Fruit fly (Drosophila melanogaster) whole organism: ENCODE results near the gene CG15211.

Source experiments
- CG8478 ChIP-seq: fragments of >200 bp; optimal IDR thresholded peaks from 2 replicates; lab custom pipeline; 2018; ENCODE audit warnings: inconsistent platforms
- Dll ChIP-seq: fragments of >200 bp; optimal IDR thresholded peaks from 2 replicates; lab custom pipeline; 2017
- EcR ChIP-seq, 2 experiments: fragments of >200 bp; optimal IDR thresholded peaks; 2 replicates each; lab custom pipeline; 2017; ENCODE audit warnings: missing biosample characterization in 2 of 2, missing genetic modification characterization in 2 of 2, missing genetic modification reagents in 2 of 2
- pan ChIP-seq: fragments of >200 bp; optimal IDR thresholded peaks from 2 replicates; lab custom pipeline; 2017
- psq ChIP-seq: fragments of >200 bp; optimal IDR thresholded peaks from 2 replicates; lab custom pipeline; 2017
- usp ChIP-seq: fragments of >200 bp; optimal IDR thresholded peaks from 2 replicates; lab custom pipeline; 2017; ENCODE audit warnings: missing biosample characterization, missing genetic modification characterization, mixed read lengths

CG15211 gene

dm6 chrX:10771856-10772592 is at the start of gene CG15211:
Gene CG15211 (plus strand): TSS chrX:10772541.
- TF ChIP-seq Dll (lab: Kevin White, UChicago) (no peak), CG8478 (lab: Kevin White, UChicago) (no peak), EcR (GFP tag; optimal IDR thresholded peaks at IDR 0.05; lab: Kevin White, UChicago) (no peak), psq (no peak), pan (lab: Kevin White, UChicago) (no peak), usp (GFP tag; lab: Kevin White, UChicago) (no peak)

DNA sequence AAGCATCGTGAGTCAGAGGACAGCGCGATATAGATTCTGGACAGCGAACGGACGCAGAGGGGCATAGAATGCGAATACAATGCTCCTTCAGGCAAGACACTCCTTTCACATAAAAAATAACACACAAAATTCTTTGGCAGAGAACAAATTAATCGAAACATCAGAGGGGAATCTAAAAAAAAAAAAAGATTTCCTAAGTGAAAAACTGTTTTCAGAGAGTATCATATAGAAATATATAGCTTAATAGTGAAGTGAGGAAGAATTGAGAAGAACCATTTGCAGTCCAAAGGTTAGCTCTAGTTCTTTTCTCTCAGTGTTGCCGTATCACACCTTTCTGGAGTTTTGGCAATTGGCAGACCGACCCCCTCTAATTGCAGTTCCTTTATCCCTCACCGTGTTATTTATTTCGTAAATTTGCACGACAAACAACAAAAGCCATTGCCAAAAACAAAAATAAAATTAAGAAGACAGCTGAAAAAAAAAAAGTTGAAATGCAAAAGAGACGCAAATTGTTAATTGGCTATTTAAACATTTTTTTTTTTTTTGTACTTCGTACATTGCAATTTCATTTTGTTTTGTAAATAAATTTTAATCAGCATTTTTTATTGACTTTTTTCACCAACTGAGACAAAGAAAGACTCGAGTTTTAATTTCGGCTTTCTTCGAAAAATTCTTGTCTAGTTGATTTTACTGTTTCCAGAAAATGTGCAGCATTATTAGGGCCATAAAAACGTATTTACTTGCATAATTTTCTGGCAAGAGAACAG is 48.7 kb upstream of the CG15211 start:
- TF ChIP-seq Dll (lab: Kevin White, UChicago) (no peak), CG8478 (lab: Kevin White, UChicago) (no peak), pan (lab: Kevin White, UChicago) (no peak), usp (GFP tag; lab: Kevin White, UChicago) (no peak), psq (no peak), EcR (GFP tag; optimal IDR thresholded peaks at IDR 0.05; lab: Kevin White, UChicago) (no peak)

DNA sequence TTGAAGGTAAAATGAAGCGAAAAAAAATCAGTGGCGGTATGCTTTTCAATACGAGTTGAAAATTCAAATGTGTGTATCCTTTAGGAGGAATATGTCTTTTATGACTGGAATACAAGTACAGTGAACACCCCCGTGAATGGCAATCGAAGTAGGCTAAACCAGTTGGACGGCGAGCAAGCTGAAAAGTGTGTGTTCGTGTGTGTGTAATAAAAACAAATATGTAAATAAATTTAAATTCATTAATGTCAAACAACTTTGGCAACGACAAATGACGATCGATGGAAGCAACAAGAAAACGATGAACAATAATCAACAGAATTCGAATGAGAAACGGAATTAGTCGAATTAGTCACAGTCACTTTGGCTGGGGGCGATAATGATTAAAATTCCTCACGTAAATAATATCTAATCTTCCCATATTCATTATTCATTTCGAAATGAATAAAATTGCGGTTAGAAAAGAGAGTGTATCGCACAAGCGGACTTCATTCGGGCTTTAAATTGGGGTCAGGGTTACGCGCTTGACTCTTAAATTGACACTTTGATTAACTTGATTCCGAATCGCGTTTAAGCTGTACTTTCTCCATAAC is 46.1 kb upstream of the CG15211 start:
- TF ChIP-seq psq (no peak), CG8478 (lab: Kevin White, UChicago) (no peak), pan (lab: Kevin White, UChicago) (no peak), Dll (lab: Kevin White, UChicago) (no peak)

dm6 chrX:10727318-10727717 is 45.0 kb upstream of the CG15211 start:
- TF ChIP-seq EcR (GFP tag; optimal IDR thresholded peaks at IDR 0.05; lab: Kevin White, UChicago) (no peak), Dll (lab: Kevin White, UChicago) (no peak), pan (lab: Kevin White, UChicago) (no peak), usp (GFP tag; lab: Kevin White, UChicago) (no peak), psq (no peak)

DNA sequence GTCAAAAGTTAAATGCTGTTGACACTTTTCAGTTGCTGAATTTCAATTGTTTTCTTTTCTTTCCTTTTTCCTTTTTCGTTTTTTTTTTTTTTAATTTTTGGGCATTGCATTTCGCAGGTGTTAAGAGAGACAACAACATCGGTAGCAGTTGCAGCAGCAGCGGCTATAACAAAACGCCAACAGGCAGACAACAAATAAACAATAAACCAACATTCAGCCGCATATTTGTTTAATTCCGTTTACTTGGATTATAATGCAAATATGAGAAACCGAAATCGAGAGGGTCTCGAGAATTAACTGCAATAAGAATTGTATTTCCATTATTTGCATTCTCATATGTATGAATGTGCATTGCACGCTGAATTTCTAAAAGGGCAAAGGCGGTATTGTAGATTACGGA is 44.3 kb upstream of the CG15211 start:
- no peak for TF ChIP-seq Dll (lab: Kevin White, UChicago)
- no peak for TF ChIP-seq EcR (GFP tag; optimal IDR thresholded peaks at IDR 0.05; lab: Kevin White, UChicago)
- no peak for TF ChIP-seq usp (GFP tag; lab: Kevin White, UChicago)
- no peak for TF ChIP-seq CG8478 (lab: Kevin White, UChicago)
- no peak for TF ChIP-seq psq
- TF ChIP-seq pan (lab: Kevin White, UChicago): no peak

DNA sequence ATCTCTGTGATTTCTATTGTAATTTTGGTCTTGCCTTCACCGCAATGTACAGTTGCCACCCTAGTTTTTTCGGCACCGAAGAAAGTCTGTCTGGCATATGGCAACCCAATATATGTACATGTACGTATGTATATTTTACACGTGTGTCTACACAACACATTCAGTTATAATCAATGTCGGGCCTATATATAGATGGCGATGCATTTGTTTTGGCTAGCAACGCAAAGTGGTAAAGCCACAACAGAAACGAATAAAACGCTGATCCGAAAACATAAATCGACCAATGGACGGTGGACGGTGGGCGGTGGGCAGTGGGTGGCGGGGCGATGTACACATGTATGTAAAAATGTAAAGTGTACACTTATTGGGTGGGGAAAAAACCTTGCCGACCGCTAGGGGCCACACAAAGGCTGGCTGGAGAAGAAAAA is 43.8 kb upstream of the CG15211 start:
- TF ChIP-seq Dll (lab: Kevin White, UChicago): no peak
- no peak for TF ChIP-seq psq
- TF ChIP-seq CG8478 (lab: Kevin White, UChicago): no peak
- TF ChIP-seq EcR (GFP tag; optimal IDR thresholded peaks at IDR 0.05; lab: Kevin White, UChicago): no peak
- TF ChIP-seq pan (lab: Kevin White, UChicago): no peak
- TF ChIP-seq usp (GFP tag; lab: Kevin White, UChicago): no peak

DNA sequence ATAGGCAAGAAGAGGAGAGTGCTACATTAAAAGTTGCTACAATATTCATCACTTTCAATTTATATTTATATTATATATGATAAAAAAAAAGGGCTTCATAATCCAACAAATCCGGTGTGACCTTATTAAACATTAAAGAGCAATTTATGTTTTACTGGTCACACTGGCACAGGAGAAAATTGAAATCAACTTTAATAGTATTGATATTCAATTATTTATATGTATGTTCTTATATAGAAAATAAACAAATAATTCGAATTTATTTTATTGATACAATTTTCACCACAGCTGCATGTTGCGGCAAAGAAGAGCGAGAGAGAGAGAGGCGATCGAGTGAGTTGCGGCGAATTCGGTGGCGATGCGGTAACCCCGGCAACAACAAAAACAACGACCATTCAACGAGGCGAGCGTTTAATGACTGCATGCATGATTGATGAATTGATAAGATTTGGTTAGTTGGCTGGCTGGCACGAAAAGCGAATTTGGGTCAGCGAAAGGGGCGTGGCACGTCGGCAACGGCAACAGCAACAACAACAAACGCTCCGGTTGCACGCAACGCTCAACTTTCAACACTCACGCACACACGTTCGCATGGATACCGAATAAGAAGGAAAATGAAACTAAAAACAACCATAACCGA is 43.0 kb upstream of the CG15211 start:
- TF ChIP-seq CG8478 (lab: Kevin White, UChicago): no peak

dm6 chrX:10729921-10730873 is 42.1 kb upstream of the CG15211 start:
- TF ChIP-seq EcR (GFP tag; optimal IDR thresholded peaks at IDR 0.05; lab: Kevin White, UChicago) (no peak), usp (GFP tag; lab: Kevin White, UChicago) (no peak), psq (no peak), pan (lab: Kevin White, UChicago) (no peak), Dll (lab: Kevin White, UChicago) (no peak), CG8478 (lab: Kevin White, UChicago) (no peak)

- TF ChIP-seq EcR (GFP tag; optimal IDR thresholded peaks at IDR 0.05; lab: Kevin White, UChicago) (no peak), usp (GFP tag; lab: Kevin White, UChicago) (no peak), CG8478 (lab: Kevin White, UChicago) (no peak), pan (lab: Kevin White, UChicago) (no peak)
Measured at dm6 chrX:10731357-10731756, 41.0 kb upstream of the CG15211 start.

DNA sequence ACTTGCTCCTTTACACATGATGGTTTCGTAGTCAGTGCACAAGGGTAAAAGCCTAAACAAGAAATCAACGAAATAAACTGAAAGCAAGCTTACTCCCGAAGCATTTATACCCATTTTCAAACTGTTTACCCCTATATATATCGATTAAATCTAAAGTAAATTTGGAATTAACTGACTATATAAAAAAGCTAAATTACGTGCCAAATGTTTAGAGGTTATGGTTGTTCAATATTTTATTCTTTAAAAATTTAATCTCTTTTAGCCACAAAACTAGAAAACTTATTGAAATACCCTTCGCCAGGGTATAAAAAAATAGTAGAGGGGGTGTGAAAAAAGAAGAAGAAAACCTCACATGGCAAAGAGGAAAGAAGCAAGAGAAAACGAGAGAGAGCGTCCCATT is 40.5 kb upstream of the CG15211 start:
- TF ChIP-seq usp (GFP tag; lab: Kevin White, UChicago) (no peak), EcR (GFP tag; optimal IDR thresholded peaks at IDR 0.05; lab: Kevin White, UChicago) (no peak), pan (lab: Kevin White, UChicago) (no peak), Dll (lab: Kevin White, UChicago) (no peak), psq (no peak), CG8478 (lab: Kevin White, UChicago) (no peak)
